Worm (Caenorhabditis elegans): ENCODE results near the gene F36G9.7.

The F36G9.7 gene

DNA sequence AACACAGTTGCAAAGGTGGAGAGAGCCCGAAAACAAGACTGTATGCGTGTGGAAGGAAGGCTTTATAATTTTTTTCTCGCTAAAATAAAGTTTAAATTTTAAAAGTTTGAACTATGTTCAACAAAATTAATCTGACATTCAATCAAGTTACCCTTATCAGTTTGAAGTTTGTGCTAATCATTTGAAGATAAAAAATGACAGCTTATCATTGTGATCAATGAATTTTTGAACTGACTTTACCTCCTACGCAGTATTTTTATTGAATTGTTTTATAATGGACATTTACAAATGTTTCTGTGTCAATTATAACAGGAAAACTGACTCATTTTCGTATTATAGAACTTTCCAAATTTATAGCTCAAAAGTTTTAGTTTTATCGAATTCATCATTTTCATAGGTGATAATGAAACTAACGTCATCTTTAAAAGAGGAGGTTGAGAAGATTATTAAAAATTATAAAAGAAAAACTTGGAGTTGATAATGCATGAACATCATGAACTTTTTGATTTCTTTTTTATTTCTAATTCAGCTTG is 8.7 kb upstream of the F36G9.7 start, which contains the start of gene oac-20:
oac-20 (plus strand) TSS at position 483 of the 533 bp plus-strand sequence.
- TF ChIP-seq C38D4.7 (GFP tag; optimal IDR thresholded peaks at IDR 0.05) (no peak), hlh-30 (tag; optimal IDR thresholded peaks at IDR 0.05; ENCODE audit: insufficient read depth) (no peak), mec-3 (tag; optimal IDR thresholded peaks at IDR 0.05; ENCODE audit: borderline replicate concordance) (no peak), ceh-9 (tag; optimal IDR thresholded peaks at IDR 0.05) (no peak), ets-4 (tag; optimal IDR thresholded peaks at IDR 0.05) (no peak), ceh-22 (tag; optimal IDR thresholded peaks at IDR 0.05) (no peak), syd-9 (tag; optimal IDR thresholded peaks at IDR 0.05) (no peak), hlh-8 (tag; optimal IDR thresholded peaks at IDR 0.05) (no peak)

DNA sequence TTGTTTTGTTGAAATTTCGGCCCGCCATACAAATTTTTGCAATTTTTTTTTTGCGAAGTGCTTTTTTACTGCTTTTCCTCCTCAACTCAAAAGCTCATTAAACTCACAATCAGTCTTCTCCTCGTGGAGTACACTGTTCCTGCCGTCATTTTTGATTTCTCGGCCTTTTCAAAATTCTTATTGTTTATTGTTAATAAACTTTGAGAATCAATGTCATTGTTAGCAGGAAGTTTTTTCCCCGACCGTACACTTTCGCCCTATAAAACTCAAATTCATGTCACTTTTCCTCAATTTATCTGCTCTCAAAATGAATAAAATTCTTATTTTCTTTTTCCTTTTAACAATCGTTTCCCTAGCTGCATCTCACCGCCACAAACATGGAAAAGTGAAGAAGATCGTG is 6.3 kb upstream of the F36G9.7 start, which contains the start of gene clec-232:
clec-232 (plus strand) TSS at position 301 of the 400 bp plus-strand sequence.
- TF ChIP-seq lin-11 (tag; optimal IDR thresholded peaks at IDR 0.05) (no peak), syd-9 (tag; optimal IDR thresholded peaks at IDR 0.05) (no peak), K02D7.2 (tag; optimal IDR thresholded peaks at IDR 0.05) (no peak), pat-9 (tag; optimal IDR thresholded peaks at IDR 0.05) (no peak), ceh-45 (GFP tag; IDR thresholded peaks at IDR 0.05) (no peak), ttx-3 (tag; optimal IDR thresholded peaks at IDR 0.05) (no peak), C08G9.2 (tag; optimal IDR thresholded peaks at IDR 0.05) (no peak), ceh-22 (tag; optimal IDR thresholded peaks at IDR 0.05) (no peak), hlh-15 (tag; optimal IDR thresholded peaks at IDR 0.05) (no peak), pros-1 (tag; optimal IDR thresholded peaks at IDR 0.05) (no peak), ceh-18 (tag; optimal IDR thresholded peaks at IDR 0.05) (no peak), ahr-1 (tag; optimal IDR thresholded peaks at IDR 0.05) (no peak), mec-3 (tag; optimal IDR thresholded peaks at IDR 0.05; ENCODE audit: borderline replicate concordance) (no peak), sox-2 (GFP tag; IDR thresholded peaks at IDR 0.05) (no peak), T23F11.4 (GFP tag; optimal IDR thresholded peaks at IDR 0.05) (no peak), nhr-232 (tag; optimal IDR thresholded peaks at IDR 0.05) (no peak), F13H6.1 (tag; optimal IDR thresholded peaks at IDR 0.05) (no peak), K09A11.1 (tag; optimal IDR thresholded peaks at IDR 0.05; ENCODE audit: insufficient read depth) (no peak), sdc-2 (tag; optimal IDR thresholded peaks at IDR 0.05) (no peak)

DNA sequence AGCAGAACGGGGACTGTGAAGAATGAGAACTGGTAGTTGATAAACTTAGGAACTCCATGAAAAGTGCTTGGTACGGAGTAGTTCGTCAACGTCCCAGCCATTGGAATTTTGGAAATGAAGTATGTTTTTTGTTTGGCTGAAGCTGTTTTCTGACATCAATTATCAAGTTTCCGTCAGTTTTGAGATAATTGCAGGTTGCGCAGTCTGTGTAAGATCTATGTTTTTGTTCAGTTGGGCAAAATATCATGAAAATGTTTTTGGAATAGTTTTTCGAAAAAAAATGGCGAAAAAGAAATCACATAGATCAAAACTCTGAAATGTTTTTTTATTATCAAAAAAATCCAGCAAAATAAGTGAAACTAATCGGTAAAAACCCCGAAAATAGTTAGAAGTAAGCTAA is 5.3 kb upstream of the F36G9.7 start, which contains the start of gene sru-22:
sru-22 (minus strand) TSS at position 101 of the 400 bp plus-strand sequence.
- TF ChIP-seq eyg-1 (tag; optimal IDR thresholded peaks at IDR 0.05), result no peak
- TF ChIP-seq syd-9 (tag; optimal IDR thresholded peaks at IDR 0.05), result no peak
- TF ChIP-seq nfya-1 (tag; optimal IDR thresholded peaks at IDR 0.05), result no peak
- no peak for TF ChIP-seq odd-2 (tag; optimal IDR thresholded peaks at IDR 0.05)
- TF ChIP-seq tbx-7 (tag; optimal IDR thresholded peaks at IDR 0.05), result no peak
- no peak for TF ChIP-seq lin-11 (tag; optimal IDR thresholded peaks at IDR 0.05)
- TF ChIP-seq sdc-2 (tag; optimal IDR thresholded peaks at IDR 0.05), result no peak

DNA sequence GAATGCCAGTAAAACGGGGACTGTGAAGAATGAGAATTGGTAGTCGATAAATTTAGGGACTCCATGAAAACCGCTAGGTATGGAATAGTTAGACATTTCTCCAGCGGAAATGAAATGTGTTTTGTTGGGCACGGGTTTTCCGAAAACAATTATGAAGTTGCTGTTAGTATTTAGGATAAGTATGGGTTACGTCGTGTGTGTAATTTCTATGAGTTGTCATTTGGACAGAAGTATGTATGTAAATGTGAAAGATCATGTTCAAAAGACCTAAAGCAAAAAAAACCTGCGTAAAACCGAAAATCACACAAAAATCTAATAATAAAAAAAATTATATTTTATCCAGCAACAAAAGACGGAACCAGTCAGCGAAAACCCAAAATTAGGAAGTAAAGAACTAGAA is 2.9 kb upstream of the F36G9.7 start, which contains the start of gene sru-23:
sru-23 (minus strand) TSS at position 101 of the 400 bp plus-strand sequence.
- TF ChIP-seq ceh-22 (tag; optimal IDR thresholded peaks at IDR 0.05) (no peak), tbx-2 (tag; optimal IDR thresholded peaks at IDR 0.05) (no peak), sox-2 (GFP tag; IDR thresholded peaks at IDR 0.05) (no peak), ceh-2 (tag; optimal IDR thresholded peaks at IDR 0.05) (no peak), hlh-13 (GFP tag; optimal IDR thresholded peaks at IDR 0.05) (no peak), pax-1 (tag; optimal IDR thresholded peaks at IDR 0.05) (no peak), ceh-45 (GFP tag; IDR thresholded peaks at IDR 0.05) (no peak), F13H6.1 (tag; optimal IDR thresholded peaks at IDR 0.05) (no peak), gmeb-2 (tag; optimal IDR thresholded peaks at IDR 0.05) (no peak), syd-9 (tag; optimal IDR thresholded peaks at IDR 0.05) (no peak), ceh-31 (tag; optimal IDR thresholded peaks at IDR 0.05) (no peak), npax-4 (tag; optimal IDR thresholded peaks at IDR 0.05) (no peak), pag-3 (tag; optimal IDR thresholded peaks at IDR 0.05; ENCODE audit: borderline replicate concordance) (no peak), hlh-6 (tag; optimal IDR thresholded peaks at IDR 0.05) (no peak), tbx-7 (tag; optimal IDR thresholded peaks at IDR 0.05) (no peak), K09A11.1 (tag; optimal IDR thresholded peaks at IDR 0.05; ENCODE audit: insufficient read depth) (no peak), pha-2 (tag; optimal IDR thresholded peaks at IDR 0.05) (no peak), ceh-48 (tag; optimal IDR thresholded peaks at IDR 0.05) (no peak)

All from whole organism, late embryonic.